Worm (Caenorhabditis elegans): ENCODE data around the gene T28C12.6.

Gene T28C12.6

ce11 chrV:6336108-6336507 lies at the start of gene T28C12.6:
T28C12.6 (minus strand) TSS chrV:6336119.
- TF ChIP-seq efl-1 (optimal IDR thresholded peaks at IDR 0.05) (no peak), efl-1 (GFP tag; optimal IDR thresholded peaks at IDR 0.05 in 1 of 2) (peak in 1 of 2 experiments; percentile 87), nhr-12 (tag; optimal IDR thresholded peaks at IDR 0.05) (no peak)

- TF ChIP-seq aly-2 (tag; optimal IDR thresholded peaks at IDR 0.05), result no peak
- TF ChIP-seq C04F5.9 (tag; optimal IDR thresholded peaks at IDR 0.05), result no peak
- TF ChIP-seq skn-1 (tag; optimal IDR thresholded peaks at IDR 0.05), result no peak
- no peak for TF ChIP-seq ceh-8 (GFP tag; optimal IDR thresholded peaks at IDR 0.05)
- TF ChIP-seq nhr-77 (tag; optimal IDR thresholded peaks at IDR 0.05), result no peak
These were observed 38.9 kb upstream of the T28C12.6 start, which contains the start of gene F13H6.5 for ce11 chrV:6374844-6375243. F13H6.5 (minus strand) TSS chrV:6374944.

- TF ChIP-seq nhr-20 (tag; optimal IDR thresholded peaks at IDR 0.05) (peak; percentile 14), aha-1 (tag; optimal IDR thresholded peaks at IDR 0.05) (no peak)
These were observed 32.6 kb upstream of the T28C12.6 start for ce11 chrV:6368494-6368893.

ce11 chrV:6365597-6365996 lies 29.7 kb upstream of the T28C12.6 start, which contains the start of gene cest-33:
cest-33 (minus strand) TSS chrV:6365671.
- TF ChIP-seq snu-23 (GFP tag; optimal IDR thresholded peaks at IDR 0.05), result peak; percentile 41
- TF ChIP-seq lin-14 (GFP tag; optimal IDR thresholded peaks at IDR 0.05), result peak; percentile 54
- peak; percentile 31 for TF ChIP-seq mep-1 (tag; optimal IDR thresholded peaks at IDR 0.05)
- peak in 3 of 6 experiments; percentile 10 to 65 (median 27) for TF ChIP-seq elt-3 (tag; optimal IDR thresholded peaks at IDR 0.05)
- TF ChIP-seq nhr-20 (tag; optimal IDR thresholded peaks at IDR 0.05), result peak; percentile 74
- TF ChIP-seq nhr-85 (tag), result peak; percentile 77
- TF ChIP-seq dpl-1 (GFP tag; optimal IDR thresholded peaks at IDR 0.05), result peak in 1 of 3 experiments; percentile 0
- peak; percentile 90 for TF ChIP-seq blmp-1 (tag; optimal IDR thresholded peaks at IDR 0.05)
- TF ChIP-seq irx-1 (tag; optimal IDR thresholded peaks at IDR 0.05), result no peak
- TF ChIP-seq fos-1 (tag; optimal IDR thresholded peaks at IDR 0.05), result no peak
- TF ChIP-seq hpl-2 (GFP tag; optimal IDR thresholded peaks at IDR 0.05), result no peak
- TF ChIP-seq nhr-71 (tag; optimal IDR thresholded peaks at IDR 0.05), result peak; percentile 24
- peak in 1 of 2 experiments; percentile 15 for TF ChIP-seq lin-35 (GFP tag; optimal IDR thresholded peaks at IDR 0.05)

- no peak for TF ChIP-seq sup-37 (GFP tag; optimal IDR thresholded peaks at IDR 0.05)
- no peak for TF ChIP-seq C16A3.4 (tag; optimal IDR thresholded peaks at IDR 0.05)
- TF ChIP-seq C34B4.2 (tag; optimal IDR thresholded peaks at IDR 0.05), result no peak
- TF ChIP-seq nhr-85 (tag), result no peak
- no peak for TF ChIP-seq nhr-47 (tag; optimal IDR thresholded peaks at IDR 0.05)
These were observed 28.9 kb upstream of the T28C12.6 start for ce11 chrV:6364806-6365205.

- TF ChIP-seq snu-23 (GFP tag; optimal IDR thresholded peaks at IDR 0.05), result no peak
- TF ChIP-seq nhr-76 (tag; optimal IDR thresholded peaks at IDR 0.05), result no peak
- no peak for TF ChIP-seq hlh-4 (tag; optimal IDR thresholded peaks at IDR 0.05)
- TF ChIP-seq mab-9 (GFP tag; IDR thresholded peaks at IDR 0.05), result no peak
- no peak for TF ChIP-seq sup-37 (GFP tag; optimal IDR thresholded peaks at IDR 0.05)
- no peak for TF ChIP-seq nhr-19 (GFP tag; conservative IDR thresholded peaks at IDR 0.05)
- no peak for TF ChIP-seq jun-1 (tag; optimal IDR thresholded peaks at IDR 0.05)
- TF ChIP-seq nhr-77 (tag; optimal IDR thresholded peaks at IDR 0.05), result no peak
- no peak for TF ChIP-seq swsn-7 (tag; optimal IDR thresholded peaks at IDR 0.05)
- no peak for TF ChIP-seq lir-3 (tag; optimal IDR thresholded peaks at IDR 0.05; ENCODE audit: poor library complexity)
- no peak for TF ChIP-seq nhr-237 (tag; optimal IDR thresholded peaks at IDR 0.05)
- TF ChIP-seq lsy-2 (tag; optimal IDR thresholded peaks at IDR 0.05), result no peak
- TF ChIP-seq egl-13 (tag; optimal IDR thresholded peaks at IDR 0.05), result no peak
- no peak for TF ChIP-seq dsc-1 (tag; optimal IDR thresholded peaks at IDR 0.05)
These were observed 25.8 kb upstream of the T28C12.6 start for ce11 chrV:6361688-6362087.

Data from whole organism, L1 larva.